Worm (Caenorhabditis elegans): ENCODE results near the gene ZK1321.1.

DNA sequence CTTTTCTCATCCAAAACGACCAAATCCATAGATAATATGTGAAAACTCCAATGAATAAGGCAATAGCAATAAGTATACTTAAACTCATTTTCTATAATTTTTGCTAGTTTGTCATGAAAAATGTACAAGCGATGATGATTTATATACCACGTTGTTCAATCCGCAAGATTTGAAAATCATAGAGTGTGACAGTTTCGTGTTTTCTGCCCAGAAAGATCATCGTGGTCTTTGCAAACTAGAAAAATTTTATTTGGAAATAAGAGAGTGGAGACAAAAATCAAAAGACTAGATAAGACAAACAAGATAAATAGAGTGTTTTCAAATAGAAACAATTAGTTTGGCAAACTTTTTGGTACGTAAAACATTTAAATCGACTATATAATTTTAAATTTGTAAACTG is 39.4 kb downstream of the ZK1321.1 start, which contains the start of gene cyp-13A3:
- TF ChIP-seq nhr-12 (tag; optimal IDR thresholded peaks at IDR 0.05) (no peak), hmg-11 (tag; optimal IDR thresholded peaks at IDR 0.05) (no peak), nhr-28 (tag; optimal IDR thresholded peaks at IDR 0.05) (no peak), aly-2 (tag; optimal IDR thresholded peaks at IDR 0.05) (no peak), egl-27 (tag; optimal IDR thresholded peaks at IDR 0.05) (no peak), nhr-11 (tag; optimal IDR thresholded peaks at IDR 0.05) (no peak)
